Fruit fly (Drosophila melanogaster): ENCODE results near the gene CG9215.

The CG9215 gene

dm6 chrX:15579579-15579978 lies 3.1 kb downstream of the CG9215 start (continued):
- TF ChIP-seq inv (GFP tag; IDR thresholded peaks at IDR 0.05; ENCODE audit: partially characterized antibody) = no peak
- peak; percentile 86 for TF ChIP-seq CG8089 (GFP tag; optimal IDR thresholded peaks at IDR 0.05)
- TF ChIP-seq CG6791 (GFP tag; IDR thresholded peaks at IDR 0.05; ENCODE audit: partially characterized antibody) = no peak
- no peak for TF ChIP-seq hth (optimal IDR thresholded peaks at IDR 0.05)
- peak; percentile 75 for TF ChIP-seq Atf3 (GFP tag; optimal IDR thresholded peaks at IDR 0.05)
- TF ChIP-seq CG17612 (GFP tag; IDR thresholded peaks at IDR 0.05) = peak; percentile 69
- peak; percentile 69 for TF ChIP-seq CG43689 (GFP tag; IDR thresholded peaks at IDR 0.05)
- no peak for TF ChIP-seq zf30C (GFP tag; optimal IDR thresholded peaks at IDR 0.05)
- peak; percentile 87 for TF ChIP-seq ap (GFP tag; IDR thresholded peaks at IDR 0.05)
- peak; percentile 90 for TF ChIP-seq PHDP (tag; optimal IDR thresholded peaks at IDR 0.05)
- peak; percentile 89 for TF ChIP-seq CG15696 (tag; optimal IDR thresholded peaks at IDR 0.05)
- TF ChIP-seq Trl (optimal IDR thresholded peaks at IDR 0.05) = no peak
- peak; percentile 93 for TF ChIP-seq Trl (GFP tag; optimal IDR thresholded peaks at IDR 0.05)
- peak; percentile 90 for TF ChIP-seq CG4820 (GFP tag; optimal IDR thresholded peaks at IDR 0.05)
- TF ChIP-seq CG9932 (GFP tag; IDR thresholded peaks at IDR 0.05) = peak; percentile 97
- TF ChIP-seq CG17912 (GFP tag; optimal IDR thresholded peaks at IDR 0.05) = peak; percentile 77
- peak; percentile 84 for TF ChIP-seq phol (tag; optimal IDR thresholded peaks at IDR 0.05)
- peak; percentile 98 for TF ChIP-seq Rfx (GFP tag; IDR thresholded peaks at IDR 0.05)
- TF ChIP-seq CG11560 (tag; IDR thresholded peaks at IDR 0.05) = peak; percentile 75
- peak; percentile 79 for TF ChIP-seq CG31365 (tag; optimal IDR thresholded peaks at IDR 0.05)
- TF ChIP-seq Hmx (GFP tag; optimal IDR thresholded peaks at IDR 0.05) = peak; percentile 63
- TF ChIP-seq CG6175 (GFP tag; IDR thresholded peaks at IDR 0.05) = peak; percentile 91
- peak; percentile 83 for TF ChIP-seq oc (tag; optimal IDR thresholded peaks at IDR 0.05)
- peak; percentile 60 for TF ChIP-seq kni (GFP tag; optimal IDR thresholded peaks at IDR 0.05)
- TF ChIP-seq h (optimal IDR thresholded peaks at IDR 0.05) = no peak
- TF ChIP-seq ham (GFP tag; IDR thresholded peaks at IDR 0.05) = peak; percentile 69
- peak; percentile 89 for TF ChIP-seq CG9876 (GFP tag; optimal IDR thresholded peaks at IDR 0.05)
- TF ChIP-seq CG3163 (GFP tag; optimal IDR thresholded peaks at IDR 0.05) = peak; percentile 73
- no peak for TF ChIP-seq stwl (tag; optimal IDR thresholded peaks at IDR 0.05)
- peak; percentile 66 for TF ChIP-seq Nf-YC (tag; optimal IDR thresholded peaks at IDR 0.05)
- TF ChIP-seq HLH54F (GFP tag; optimal IDR thresholded peaks at IDR 0.05) = peak; percentile 94
- TF ChIP-seq chinmo (GFP tag; IDR thresholded peaks at IDR 0.05; ENCODE audit: partially characterized antibody) = no peak
- peak; percentile 90 for TF ChIP-seq CG1647 (GFP tag; optimal IDR thresholded peaks at IDR 0.05)
- peak; percentile 93 for TF ChIP-seq zfh1 (GFP tag; IDR thresholded peaks at IDR 0.05)
- TF ChIP-seq Sox100B (GFP tag; optimal IDR thresholded peaks at IDR 0.05) = no peak
- TF ChIP-seq Optix (GFP tag; IDR thresholded peaks at IDR 0.05) = peak; percentile 86
- peak; percentile 87 for TF ChIP-seq Rx (GFP tag; IDR thresholded peaks at IDR 0.05)
- peak; percentile 86 for TF ChIP-seq CG12104 (GFP tag; optimal IDR thresholded peaks at IDR 0.05)
- peak; percentile 96 for TF ChIP-seq CG11456 (GFP tag; IDR thresholded peaks at IDR 0.05)
- peak; percentile 22 for TF ChIP-seq pzg (GFP tag; optimal IDR thresholded peaks at IDR 0.05)
- peak; percentile 87 for TF ChIP-seq CG13894 (tag; optimal IDR thresholded peaks at IDR 0.05)
- peak; percentile 85 for TF ChIP-seq CG15601 (tag; optimal IDR thresholded peaks at IDR 0.05)
- TF ChIP-seq CG31441 (GFP tag; IDR thresholded peaks at IDR 0.05) = peak; percentile 84
- peak; percentile 93 for TF ChIP-seq Aef1 (GFP tag; IDR thresholded peaks at IDR 0.05)
- peak; percentile 91 for TF ChIP-seq CoRest (tag; optimal IDR thresholded peaks at IDR 0.05)
- TF ChIP-seq CG14441 (GFP tag; IDR thresholded peaks at IDR 0.05) = peak; percentile 93
- TF ChIP-seq rib (GFP tag; IDR thresholded peaks at IDR 0.05) = peak; percentile 95
- peak; percentile 83; the same call in 2 of the 3 replicates for TF ChIP-seq CG11093 (GFP tag; IDR thresholded peaks at IDR 0.05)
- TF ChIP-seq bsh (GFP tag; optimal IDR thresholded peaks at IDR 0.05) = peak; percentile 90 to 94
- TF ChIP-seq CG18011 (GFP tag; optimal IDR thresholded peaks at IDR 0.05) = peak; percentile 76
- peak; percentile 80 for TF ChIP-seq jing (GFP tag; optimal IDR thresholded peaks at IDR 0.05)
- TF ChIP-seq fd3F (GFP tag; optimal IDR thresholded peaks at IDR 0.05) = peak; percentile 89

Data from whole organism, embryonic.